Fruit fly (Drosophila melanogaster): ENCODE data around the gene CG1024.

Gene CG1024

dm6 chr3R:6400710-6401521, 20.8 kb upstream of the CG1024 start:
- no peak for TF ChIP-seq CG17801 (GFP tag; optimal IDR thresholded peaks at IDR 0.05; ENCODE audit: partially characterized antibody)

- no peak for TF ChIP-seq CG17801 (GFP tag; optimal IDR thresholded peaks at IDR 0.05; ENCODE audit: partially characterized antibody)
Observed at dm6 chr3R:6399752-6400151, 19.6 kb upstream of the CG1024 start.

- no peak for TF ChIP-seq CG17801 (GFP tag; optimal IDR thresholded peaks at IDR 0.05; ENCODE audit: partially characterized antibody)
Observed at dm6 chr3R:6399289-6399688, 19.2 kb upstream of the CG1024 start.

dm6 chr3R:6397611-6398092, 17.5 kb upstream of the CG1024 start:
- peak; percentile 63 for TF ChIP-seq CG17801 (GFP tag; optimal IDR thresholded peaks at IDR 0.05; ENCODE audit: partially characterized antibody)

- TF ChIP-seq CG17801 (GFP tag; optimal IDR thresholded peaks at IDR 0.05; ENCODE audit: partially characterized antibody): no peak
Observed at dm6 chr3R:6396613-6397012, 16.5 kb upstream of the CG1024 start.

dm6 chr3R:6395572-6396295, 15.6 kb upstream of the CG1024 start:
- TF ChIP-seq CG17801 (GFP tag; optimal IDR thresholded peaks at IDR 0.05; ENCODE audit: partially characterized antibody): peak; percentile 7

- no peak for TF ChIP-seq CG17801 (GFP tag; optimal IDR thresholded peaks at IDR 0.05; ENCODE audit: partially characterized antibody)
Observed at dm6 chr3R:6394247-6394522, 14.1 kb upstream of the CG1024 start.

dm6 chr3R:6393515-6394246, 13.6 kb upstream of the CG1024 start:
- TF ChIP-seq CG17801 (GFP tag; optimal IDR thresholded peaks at IDR 0.05; ENCODE audit: partially characterized antibody): no peak

dm6 chr3R:6388414-6388830, 8.3 kb upstream of the CG1024 start:
- TF ChIP-seq CG17801 (GFP tag; optimal IDR thresholded peaks at IDR 0.05; ENCODE audit: partially characterized antibody): no peak

dm6 chr3R:6383466-6383769, 3.3 kb upstream of the CG1024 start:
- no peak for TF ChIP-seq CG17801 (GFP tag; optimal IDR thresholded peaks at IDR 0.05; ENCODE audit: partially characterized antibody)

- peak; percentile 25 for TF ChIP-seq CG17801 (GFP tag; optimal IDR thresholded peaks at IDR 0.05; ENCODE audit: partially characterized antibody)
Observed at dm6 chr3R:6382733-6383465, 2.8 kb upstream of the CG1024 start, which contains the start of gene gzl. TSS of gene gzl (plus strand) at chr3R:6382914.

dm6 chr3R:6381784-6382183, 1.7 kb upstream of the CG1024 start:
- TF ChIP-seq CG17801 (GFP tag; optimal IDR thresholded peaks at IDR 0.05; ENCODE audit: partially characterized antibody): no peak

dm6 chr3R:6377497-6377896, 2.6 kb downstream of the CG1024 start, which contains the start of gene CG42537:
TSS of gene CG42537 (plus strand) at chr3R:6377797.
- TF ChIP-seq CG17801 (GFP tag; optimal IDR thresholded peaks at IDR 0.05; ENCODE audit: partially characterized antibody): no peak

dm6 chr3R:6375944-6376343, 4.2 kb downstream of the CG1024 start, which contains the start of gene CRAT:
TSS of gene CRAT (minus strand) at chr3R:6376044.
- no peak for TF ChIP-seq CG17801 (GFP tag; optimal IDR thresholded peaks at IDR 0.05; ENCODE audit: partially characterized antibody)

dm6 chr3R:6374307-6374574, 5.9 kb downstream of the CG1024 start, which contains the start of gene CG42564:
TSS of gene CG42564 (plus strand) at chr3R:6374475.
- no peak for TF ChIP-seq CG17801 (GFP tag; optimal IDR thresholded peaks at IDR 0.05; ENCODE audit: partially characterized antibody)

Data from ovary, adult (tissue).